Worm (Caenorhabditis elegans): ENCODE measurements around the gene F29B9.8.

DNA sequence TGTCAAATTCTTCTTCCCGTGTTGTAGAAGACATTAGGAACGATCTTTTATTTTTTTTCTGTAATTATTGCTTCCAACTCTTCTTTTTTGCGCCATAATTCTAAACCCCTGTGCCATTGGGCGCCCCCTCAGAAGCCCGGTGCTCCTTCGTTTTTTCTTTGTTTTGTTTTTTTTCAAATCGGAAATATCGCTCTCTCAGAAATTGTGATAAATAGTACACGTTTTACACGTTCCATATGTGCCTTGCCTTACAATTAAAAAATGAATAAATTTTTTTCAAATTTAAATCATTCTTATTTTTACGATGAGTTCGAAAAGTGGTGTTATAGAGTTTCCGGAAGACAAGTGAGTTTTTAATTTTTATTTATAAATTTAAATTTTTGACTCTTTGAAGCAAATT is 2.0 kb downstream of the F29B9.8 start, which contains the start of gene F29B9.7:
- TF ChIP-seq pha-4 (tag; optimal IDR thresholded peaks at IDR 0.05) (no peak), snpc-4 (GFP tag; optimal IDR thresholded peaks at IDR 0.05) (no peak), snpc-4 (tag; optimal IDR thresholded peaks at IDR 0.05) (no peak), unc-62 (GFP tag; optimal IDR thresholded peaks at IDR 0.05) (no peak), F52B5.7 (tag; optimal IDR thresholded peaks at IDR 0.05) (no peak), F22D6.2 (tag; optimal IDR thresholded peaks at IDR 0.05) (no peak), nfya-2 (GFP tag; IDR thresholded peaks at IDR 0.05) (no peak), hsf-1 (GFP tag; IDR thresholded peaks at IDR 0.05) (no peak), efl-1 (GFP tag; optimal IDR thresholded peaks at IDR 0.05) (no peak), C06A6.2 (GFP tag; conservative IDR thresholded peaks at IDR 0.05) (no peak), zim-3 (tag; optimal IDR thresholded peaks at IDR 0.05) (no peak), bed-1 (GFP tag; IDR thresholded peaks at IDR 0.05) (no peak), dox-1 (GFP tag; IDR thresholded peaks at IDR 0.05) (no peak), die-1 (tag; optimal IDR thresholded peaks at IDR 0.05) (no peak)
